Fruit fly (Drosophila melanogaster): ENCODE data around the gene CG11313.

The CG11313 gene

dm6 chr3R:30733081-30733480, 2.1 kb upstream of the CG11313 start (continued):
- TF ChIP-seq CG1603 (tag; optimal IDR thresholded peaks at IDR 0.05), result peak; percentile 2
- TF ChIP-seq CG31224 (GFP tag; IDR thresholded peaks at IDR 0.05), result no peak
- TF ChIP-seq CG8924 (tag; optimal IDR thresholded peaks at IDR 0.05), result peak; percentile 36
- no peak for TF ChIP-seq CG42726 (GFP tag; IDR thresholded peaks at IDR 0.05; ENCODE audit: partially characterized antibody)
- TF ChIP-seq prd (optimal IDR thresholded peaks at IDR 0.05), result no peak
- TF ChIP-seq prd (GFP tag; IDR thresholded peaks at IDR 0.05), result no peak
- TF ChIP-seq chm (GFP tag; IDR thresholded peaks at IDR 0.05), result no peak
- TF ChIP-seq zfh2 (GFP tag; optimal IDR thresholded peaks at IDR 0.05), result no peak
- TF ChIP-seq Poxn (GFP tag; IDR thresholded peaks at IDR 0.05), result no peak
- TF ChIP-seq caup (GFP tag; optimal IDR thresholded peaks at IDR 0.05; ENCODE audit: severe bottlenecking), result no peak
- no peak for TF ChIP-seq CG11085 (GFP tag; IDR thresholded peaks at IDR 0.05)
- no peak for TF ChIP-seq CG15073 (GFP tag; optimal IDR thresholded peaks at IDR 0.05)
- no peak for TF ChIP-seq CG6854 (GFP tag; optimal IDR thresholded peaks at IDR 0.05)
- peak; percentile 50; the same call in 2 of the 3 replicates for TF ChIP-seq CG17361 (GFP tag; IDR thresholded peaks at IDR 0.05)
- TF ChIP-seq CG2889 (GFP tag; IDR thresholded peaks at IDR 0.05), result no peak
- TF ChIP-seq CG4730 (GFP tag; IDR thresholded peaks at IDR 0.05), result no peak
- TF ChIP-seq croc (GFP tag; conservative IDR thresholded peaks at IDR 0.05), result no peak
- no peak for TF ChIP-seq disco-r (GFP tag; optimal IDR thresholded peaks at IDR 0.05)
- TF ChIP-seq tll (GFP tag; optimal IDR thresholded peaks at IDR 0.05), result peak in 1 of 2 experiments; percentile 27
- no peak for TF ChIP-seq CG7745 (tag; optimal IDR thresholded peaks at IDR 0.05)
- TF ChIP-seq CG8359 (GFP tag; optimal IDR thresholded peaks at IDR 0.05; ENCODE audit: borderline replicate concordance), result no peak
- TF ChIP-seq CG15269 (tag; optimal IDR thresholded peaks at IDR 0.05), result no peak
- TF ChIP-seq ftz-f1 (GFP tag; optimal IDR thresholded peaks at IDR 0.05), result no peak
- peak; percentile 33 for TF ChIP-seq CG17829 (tag; optimal IDR thresholded peaks at IDR 0.05)
- TF ChIP-seq CG16815 (GFP tag; optimal IDR thresholded peaks at IDR 0.05), result no peak
- TF ChIP-seq da (GFP tag; optimal IDR thresholded peaks at IDR 0.05), result no peak
- TF ChIP-seq CG9797 (GFP tag; optimal IDR thresholded peaks at IDR 0.05), result no peak
- TF ChIP-seq tx (GFP tag; optimal IDR thresholded peaks at IDR 0.05), result no peak
- TF ChIP-seq CG1024 (GFP tag; IDR thresholded peaks at IDR 0.05), result no peak
- peak; percentile 24 for TF ChIP-seq CG6254 (GFP tag; optimal IDR thresholded peaks at IDR 0.05)
- no peak for TF ChIP-seq org-1 (GFP tag; optimal IDR thresholded peaks at IDR 0.05)
- no peak for TF ChIP-seq shn (GFP tag; optimal IDR thresholded peaks at IDR 0.05)
- TF ChIP-seq ranshi (GFP tag; IDR thresholded peaks at IDR 0.05), result no peak
- no peak for TF ChIP-seq ap (GFP tag; IDR thresholded peaks at IDR 0.05)
- peak; percentile 21 for TF ChIP-seq CG7839 (tag; optimal IDR thresholded peaks at IDR 0.05)
- no peak for TF ChIP-seq ewg (GFP tag; optimal IDR thresholded peaks at IDR 0.05)
- peak; percentile 18 for TF ChIP-seq nmo (GFP tag; optimal IDR thresholded peaks at IDR 0.05)
- peak; percentile 38 for TF ChIP-seq unpg (GFP tag; optimal IDR thresholded peaks at IDR 0.05)
- peak; percentile 2 for TF ChIP-seq CG10654 (GFP tag; optimal IDR thresholded peaks at IDR 0.05)
- TF ChIP-seq CG13287 (GFP tag; IDR thresholded peaks at IDR 0.05; ENCODE audit: partially characterized antibody), result no peak
- TF ChIP-seq CG2202 (tag; optimal IDR thresholded peaks at IDR 0.05), result peak; percentile 22
- TF ChIP-seq HLHmδ (GFP tag; optimal IDR thresholded peaks at IDR 0.05), result no peak
- TF ChIP-seq jing (GFP tag; optimal IDR thresholded peaks at IDR 0.05), result no peak
- peak; percentile 70 for TF ChIP-seq CG18262 (tag; optimal IDR thresholded peaks at IDR 0.05)
- peak; percentile 37 for TF ChIP-seq D19A (tag; optimal IDR thresholded peaks at IDR 0.05)
- TF ChIP-seq vvl (GFP tag; IDR thresholded peaks at IDR 0.05), result 0 out of 2 replicates have a peak, but pooled peaks have one; percentile 10
- no peak for TF ChIP-seq YL-1 (GFP tag; optimal IDR thresholded peaks at IDR 0.05)
- no peak for TF ChIP-seq h (optimal IDR thresholded peaks at IDR 0.05)
- no peak for TF ChIP-seq fd3F (GFP tag; optimal IDR thresholded peaks at IDR 0.05)
- no peak for TF ChIP-seq stwl (tag; optimal IDR thresholded peaks at IDR 0.05)
- TF ChIP-seq CG13624 (GFP tag; optimal IDR thresholded peaks at IDR 0.05), result no peak
- TF ChIP-seq wdn (GFP tag; IDR thresholded peaks at IDR 0.05), result no peak

Data from whole organism, embryonic.